Fruit fly (Drosophila melanogaster) whole organism, embryonic: ENCODE data around the gene CG34267.
A peak's percentile ranks its signal among the peaks of the same experiment; 100 is the strongest.

Experiments used
- ATbp ChIP-seq: fragments of 200-800 bp; sonication (Bioruptor generic); optimal IDR thresholded peaks from 2 replicates; lab custom pipeline; 2017; ENCODE audit warnings: missing biosample characterization, mild to moderate bottlenecking, missing genetic modification characterization, missing genetic modification reagents
- B-H2 ChIP-seq: fragments of 200-800 bp; sonication (Bioruptor generic); optimal IDR thresholded peaks from 2 replicates; lab custom pipeline; 2018; ENCODE audit warnings: missing biosample characterization, mild to moderate bottlenecking, missing genetic modification characterization
- Bgb ChIP-seq: fragments of 200-800 bp; sonication (Bioruptor generic); IDR thresholded peaks from 2 replicates; pipeline ENCODE4 v1.3.6; 2022; ENCODE audit warnings: missing biosample characterization, missing genetic modification characterization; ENCODE audit not compliant: partially characterized antibody
- CG10267 ChIP-seq: fragments of 200-800 bp; sonication (Bioruptor generic); optimal IDR thresholded peaks from 2 replicates; lab custom pipeline; 2018; ENCODE audit warnings: missing biosample characterization, mild to moderate bottlenecking, missing genetic modification characterization, moderate library complexity
- CG10543 ChIP-seq: fragments of 200-800 bp; sonication (Bioruptor generic); optimal IDR thresholded peaks from 3 replicates; lab custom pipeline; 2017; ENCODE audit warnings: missing biosample characterization, mild to moderate bottlenecking, missing genetic modification characterization, moderate library complexity
- CG1233 ChIP-seq: fragments of 200-800 bp; sonication (Bioruptor generic); optimal IDR thresholded peaks from 4 replicates; lab custom pipeline; 2018; ENCODE audit warnings: missing biosample characterization, mild to moderate bottlenecking, missing genetic modification characterization
- CG12769 ChIP-seq: fragments of 200-800 bp; sonication (Bioruptor generic); optimal IDR thresholded peaks from 2 replicates; lab custom pipeline; 2019; ENCODE audit warnings: missing biosample characterization, mild to moderate bottlenecking, missing genetic modification characterization, moderate library complexity
- CG15073 ChIP-seq: fragments of 200-800 bp; sonication (Bioruptor generic); optimal IDR thresholded peaks from 2 replicates; lab custom pipeline; 2016; ENCODE audit warnings: missing biosample characterization, missing genetic modification characterization
- CG1529 ChIP-seq: fragments of 200-800 bp; sonication (Bioruptor generic); optimal IDR thresholded peaks from 3 replicates; lab custom pipeline; 2018; ENCODE audit warnings: missing biosample characterization, missing genetic modification characterization
- CG1602 ChIP-seq: fragments of 200-800 bp; sonication (Bioruptor generic); optimal IDR thresholded peaks from 3 replicates; lab custom pipeline; 2016; ENCODE audit warnings: missing biosample characterization, missing genetic modification characterization
- CG18011 ChIP-seq: fragments of 200-800 bp; sonication (Bioruptor generic); optimal IDR thresholded peaks from 2 replicates; lab custom pipeline; 2017; ENCODE audit warnings: missing biosample characterization, missing genetic modification characterization, mild to moderate bottlenecking, moderate library complexity, missing genotype
- CG2120 ChIP-seq: fragments of 200-800 bp; sonication (Bioruptor generic); optimal IDR thresholded peaks from 3 replicates; lab custom pipeline; 2016; ENCODE audit warnings: missing biosample characterization, missing genetic modification characterization
- CG2129 ChIP-seq: fragments of 200-800 bp; sonication (Bioruptor generic); IDR thresholded peaks from 2 replicates; pipeline ENCODE4 v1.3.6; 2022; ENCODE audit warnings: missing biosample characterization, missing genetic modification characterization; ENCODE audit not compliant: partially characterized antibody
- CG2889 ChIP-seq: fragments of 200-800 bp; sonication (Bioruptor generic); IDR thresholded peaks from 3 replicates; pipeline ENCODE4 v1.3.6; 2022; ENCODE audit warnings: missing biosample characterization, missing genetic modification characterization
- CG30020 ChIP-seq: fragments of 200-800 bp; optimal IDR thresholded peaks from 2 replicates; lab custom pipeline; 2019; ENCODE audit warnings: missing biosample characterization, mild to moderate bottlenecking, missing genetic modification characterization, moderate library complexity
- CG34224 ChIP-seq: fragments of 200-800 bp; sonication (Bioruptor generic); IDR thresholded peaks from 3 replicates; pipeline ENCODE4 v1.3.6; 2022; ENCODE audit warnings: missing biosample characterization, missing genetic modification characterization; ENCODE audit not compliant: partially characterized antibody
- CG7745 ChIP-seq: fragments of 200-800 bp; sonication (Bioruptor generic); optimal IDR thresholded peaks from 2 replicates; lab custom pipeline; 2018; ENCODE audit warnings: missing biosample characterization, mild to moderate bottlenecking, missing genetic modification characterization, moderate library complexity
- CG8478 ChIP-seq: fragments of >200 bp; optimal IDR thresholded peaks from 2 replicates; lab custom pipeline; 2018
- CG9797 ChIP-seq: fragments of 200-800 bp; sonication (Bioruptor generic); optimal IDR thresholded peaks from 3 replicates; lab custom pipeline; 2018; ENCODE audit warnings: missing biosample characterization, mild to moderate bottlenecking, missing genetic modification characterization
- D19A ChIP-seq: fragments of 200-800 bp; optimal IDR thresholded peaks from 3 replicates; lab custom pipeline; 2019; ENCODE audit warnings: missing biosample characterization, mild to moderate bottlenecking, missing genetic modification characterization, moderate library complexity
- Drgx ChIP-seq: fragments of 200-800 bp; sonication (Bioruptor generic); IDR thresholded peaks from 2 replicates; pipeline ENCODE4 v1.3.6; 2022; ENCODE audit warnings: missing biosample characterization, missing genetic modification characterization
- Eip74EF ChIP-seq, 2 experiments: fragments of 200-800 bp in 1 of 2; fragments of >200 bp in 1 of 2; sonication (Bioruptor generic) in 1 of 2; optimal IDR thresholded peaks; 2 replicates each; lab custom pipeline; 2017 to 2019; ENCODE audit warnings: missing biosample characterization in 2 of 2, missing genetic modification characterization in 2 of 2, mild to moderate bottlenecking in 1 of 2, moderate library complexity in 1 of 2
- Elba2 ChIP-seq: fragments of 200-800 bp; sonication (Bioruptor generic); optimal IDR thresholded peaks from 3 replicates; lab custom pipeline; 2016; ENCODE audit warnings: missing biosample characterization, missing genetic modification characterization
- Hr51 ChIP-seq, 2 experiments: fragments of 200-800 bp; sonication (Bioruptor generic); optimal IDR thresholded peaks; 2 replicates in 1 of 2; 3 replicates in 1 of 2; lab custom pipeline; 2016 to 2018; ENCODE audit warnings: missing biosample characterization in 2 of 2, missing genetic modification characterization in 2 of 2, mild to moderate bottlenecking in 1 of 2, moderate library complexity in 1 of 2
- Med ChIP-seq: fragments of 200-800 bp; sonication (Bioruptor generic); peaks from one replicate; lab custom pipeline; 2016; ENCODE audit warnings: missing biosample characterization, missing genetic modification characterization, mild to moderate bottlenecking, inconsistent platforms, moderate library complexity
- NC2α ChIP-seq: fragments of 200-800 bp; sonication (Bioruptor generic); optimal IDR thresholded peaks from 2 replicates; lab custom pipeline; 2016; ENCODE audit warnings: missing biosample characterization, missing genetic modification characterization
- Six4 ChIP-seq: fragments of 200-800 bp; sonication (Bioruptor generic); optimal IDR thresholded peaks from 2 replicates; lab custom pipeline; 2016; ENCODE audit warnings: missing biosample characterization, missing genetic modification characterization
- abd-A ChIP-seq: fragments of 200-800 bp; sonication (Bioruptor generic); optimal IDR thresholded peaks from 3 replicates; lab custom pipeline; 2019; ENCODE audit warnings: missing biosample characterization, mild to moderate bottlenecking, missing genetic modification characterization, moderate library complexity
- ap ChIP-seq: fragments of 200-800 bp; sonication (Bioruptor generic); IDR thresholded peaks from 2 replicates; pipeline ENCODE4 v1.3.6; 2022; ENCODE audit warnings: missing biosample characterization, missing genetic modification characterization
- ara ChIP-seq: fragments of 200-800 bp; sonication (Bioruptor generic); IDR thresholded peaks from 2 replicates; pipeline ENCODE4 v1.3.6; 2022; ENCODE audit warnings: missing biosample characterization, missing genetic modification characterization
- bab2 ChIP-seq: fragments of 200-800 bp; sonication (Bioruptor generic); optimal IDR thresholded peaks from 2 replicates; lab custom pipeline; 2016; ENCODE audit warnings: missing biosample characterization, missing genetic modification characterization
- cas ChIP-seq: fragments of 200-800 bp; sonication (Bioruptor generic); IDR thresholded peaks from 2 replicates; pipeline ENCODE4 v1.3.6; 2022; ENCODE audit warnings: missing biosample characterization, missing genetic modification characterization
- crp ChIP-seq, 2 experiments: fragments of 200-800 bp; sonication (Bioruptor generic); optimal IDR thresholded peaks; 2 replicates in 1 of 2; 3 replicates in 1 of 2; lab custom pipeline; 2017; ENCODE audit warnings: missing biosample characterization in 2 of 2, missing genetic modification characterization in 2 of 2, mild to moderate bottlenecking in 1 of 2, moderate library complexity in 1 of 2
- dimm ChIP-seq: fragments of 200-800 bp; sonication (Bioruptor generic); IDR thresholded peaks from 2 replicates; pipeline ENCODE4 v1.3.6; 2022; ENCODE audit warnings: missing biosample characterization, missing genetic modification characterization
- esg ChIP-seq: fragments of 200-800 bp; sonication (Bioruptor generic); conservative IDR thresholded peaks from 2 replicates; pipeline ENCODE4 v1.3.6; 2022; ENCODE audit warnings: missing biosample characterization, missing genetic modification characterization
- ftz-f1 ChIP-seq: fragments of 200-800 bp; sonication (Bioruptor generic); optimal IDR thresholded peaks from 2 replicates; lab custom pipeline; 2016; ENCODE audit warnings: missing biosample characterization, missing genetic modification characterization
- h ChIP-seq: fragments of >200 bp; optimal IDR thresholded peaks from 2 replicates; lab custom pipeline; 2017
- ham ChIP-seq: fragments of 200-800 bp; sonication (Bioruptor generic); IDR thresholded peaks from 2 replicates; pipeline ENCODE4 v1.3.6; 2022; ENCODE audit warnings: missing biosample characterization, missing genetic modification characterization
- her ChIP-seq: fragments of 200-800 bp; sonication (Bioruptor generic); optimal IDR thresholded peaks from 2 replicates; lab custom pipeline; 2016; ENCODE audit warnings: missing biosample characterization, missing genetic modification characterization
- lilli ChIP-seq: fragments of 200-800 bp; sonication (Bioruptor generic); optimal IDR thresholded peaks from 3 replicates; lab custom pipeline; 2016; ENCODE audit warnings: missing biosample characterization, missing genetic modification characterization
- nmo ChIP-seq: fragments of 200-800 bp; sonication (Bioruptor generic); optimal IDR thresholded peaks from 2 replicates; lab custom pipeline; 2018; ENCODE audit warnings: missing biosample characterization, mild to moderate bottlenecking, missing genetic modification characterization, moderate library complexity
- oc ChIP-seq: fragments of 200-800 bp; sonication (Bioruptor generic); optimal IDR thresholded peaks from 2 replicates; lab custom pipeline; 2018; ENCODE audit warnings: missing biosample characterization, mild to moderate bottlenecking, missing genetic modification characterization, moderate library complexity
- odd ChIP-seq: fragments of 200-800 bp; sonication (Bioruptor generic); optimal IDR thresholded peaks from 2 replicates; lab custom pipeline; 2017; ENCODE audit warnings: missing biosample characterization, mild to moderate bottlenecking, missing genetic modification characterization
- peb ChIP-seq: fragments of 200-800 bp; sonication (Bioruptor generic); IDR thresholded peaks from 2 replicates; pipeline ENCODE4 v1.3.6; 2022; ENCODE audit warnings: missing biosample characterization, missing genetic modification characterization
- pho ChIP-seq: fragments of 200-800 bp; sonication (Bioruptor generic); optimal IDR thresholded peaks from 2 replicates; lab custom pipeline; 2016; ENCODE audit warnings: missing biosample characterization, missing genetic modification characterization
- row ChIP-seq: fragments of 200-800 bp; sonication (Bioruptor generic); IDR thresholded peaks from 3 replicates; pipeline ENCODE4 v1.3.6; 2022; ENCODE audit warnings: missing biosample characterization, missing genetic modification characterization
- sens-2 ChIP-seq: fragments of 200-800 bp; sonication (Bioruptor generic); IDR thresholded peaks from 2 replicates; pipeline ENCODE4 v1.3.6; 2022; ENCODE audit warnings: missing biosample characterization, missing genetic modification characterization
- trem ChIP-seq: fragments of 200-800 bp; optimal IDR thresholded peaks from 3 replicates; lab custom pipeline; 2019; ENCODE audit warnings: missing biosample characterization, mild to moderate bottlenecking, missing genetic modification characterization, moderate library complexity
- usp ChIP-seq: fragments of >200 bp; optimal IDR thresholded peaks from 2 replicates; lab custom pipeline; 2017; ENCODE audit warnings: missing biosample characterization, missing genetic modification characterization

CG34267 gene

dm6 chr3L:454802-455579 lies 45.3 kb downstream of the CG34267 start:
- TF ChIP-seq CG2129 (GFP tag; lab: Robert Waterston, UW) = no peak
- no peak for TF ChIP-seq usp (GFP tag; lab: Kevin White, UChicago)
- no peak for TF ChIP-seq odd
- TF ChIP-seq lilli (GFP tag; lab: Kevin White, UChicago) = peak; percentile 12
- TF ChIP-seq bab2 (GFP tag; lab: Kevin White, UChicago) = no peak
- TF ChIP-seq CG18011 (GFP tag; lab: Kevin White, UChicago) = no peak
- TF ChIP-seq peb (GFP tag; lab: Robert Waterston, UW) = no peak
- TF ChIP-seq ham (GFP tag; lab: Robert Waterston, UW) = no peak
- TF ChIP-seq CG2120 (GFP tag; lab: Kevin White, UChicago) = peak; percentile 32
- TF ChIP-seq oc = no peak
- peak; percentile 84 for TF ChIP-seq CG12769 (tag; lab: Kevin White, UChicago)
- no peak for TF ChIP-seq CG8478 (lab: Kevin White, UChicago)
- TF ChIP-seq Hr51 (GFP tag; optimal IDR thresholded peaks at IDR 0.05; lab: Kevin White, UChicago) = peak in 1 of 2 experiments; percentile 4
- no peak for TF ChIP-seq CG1233 (GFP tag; lab: Kevin White, UChicago)
- no peak for TF ChIP-seq Drgx (GFP tag; lab: Robert Waterston, UW)
- no peak for TF ChIP-seq CG1602
- no peak for TF ChIP-seq her (GFP tag; lab: Kevin White, UChicago)
- no peak for TF ChIP-seq ap
- TF ChIP-seq cas (GFP tag; lab: Robert Waterston, UW) = no peak
- peak; percentile 32; the same call in 2 of the 3 replicates for TF ChIP-seq row (GFP tag; lab: Robert Waterston, UW)
- no peak for TF ChIP-seq B-H2 (GFP tag; lab: Kevin White, UChicago)
- no peak for TF ChIP-seq pho (GFP tag; lab: Kevin White, UChicago)
- no peak for TF ChIP-seq CG9797
- peak in 1 of 2 experiments; percentile 43 for TF ChIP-seq Eip74EF (GFP tag; optimal IDR thresholded peaks at IDR 0.05; lab: Kevin White, UChicago)
- TF ChIP-seq CG1529 = no peak
- peak; percentile 81 for TF ChIP-seq abd-A (tag; lab: Kevin White, UChicago)
- TF ChIP-seq CG7745 = no peak
- no peak for TF ChIP-seq CG34224
- TF ChIP-seq esg = no peak
- peak; percentile 86 for TF ChIP-seq ftz-f1 (GFP tag; lab: Kevin White, UChicago)
- TF ChIP-seq ATbp (GFP tag; lab: Kevin White, UChicago) = no peak
- peak; percentile 20 for TF ChIP-seq Med (GFP tag; lab: Kevin White, UChicago)
- no peak for TF ChIP-seq nmo (GFP tag; lab: Kevin White, UChicago)
- TF ChIP-seq sens-2 = no peak
- no peak for TF ChIP-seq NC2α (GFP tag; lab: Kevin White, UChicago)
- TF ChIP-seq CG10543 (GFP tag; lab: Kevin White, UChicago) = peak; percentile 56
- peak; percentile 24; the same call in 1 of the 2 replicates for TF ChIP-seq dimm
- peak in 1 of 2 experiments; percentile 2 for TF ChIP-seq crp (GFP tag; optimal IDR thresholded peaks at IDR 0.05; lab: Kevin White, UChicago)
- TF ChIP-seq CG30020 (tag; lab: Kevin White, UChicago) = no peak
- no peak for TF ChIP-seq CG10267 (tag; lab: Kevin White, UChicago)
- TF ChIP-seq Elba2 (GFP tag; lab: Kevin White, UChicago) = no peak
- TF ChIP-seq trem (tag; lab: Kevin White, UChicago) = no peak
- TF ChIP-seq ara (GFP tag; lab: Robert Waterston, UW) = no peak
- TF ChIP-seq h (lab: Kevin White, UChicago) = no peak
- peak; percentile 76 for TF ChIP-seq D19A (tag; lab: Kevin White, UChicago)
- TF ChIP-seq Six4 = no peak
- no peak for TF ChIP-seq Bgb (GFP tag; lab: Robert Waterston, UW)
- TF ChIP-seq CG15073 (GFP tag; lab: Kevin White, UChicago) = no peak
- no peak for TF ChIP-seq CG2889 (GFP tag; lab: Robert Waterston, UW)
